Fruit fly (Drosophila melanogaster) whole organism, embryonic: ENCODE results near the gene CG13084.

Experiments used
- Blimp-1 ChIP-seq: fragments of 200-800 bp; sonication (Bioruptor generic); optimal IDR thresholded peaks from 3 replicates; lab custom pipeline; 2018; ENCODE audit warnings: missing biosample characterization, missing genetic modification characterization, mild to moderate bottlenecking, moderate library complexity, missing genetic modification reagents
- CG10979 ChIP-seq: fragments of 200-800 bp; sonication (Bioruptor generic); optimal IDR thresholded peaks from 2 replicates; lab custom pipeline; 2018; ENCODE audit warnings: missing biosample characterization, mild to moderate bottlenecking, missing genetic modification characterization, moderate library complexity
- CG11723 ChIP-seq: fragments of 200-800 bp; sonication (Bioruptor generic); optimal IDR thresholded peaks from 2 replicates; lab custom pipeline; 2017; ENCODE audit warnings: missing biosample characterization, mild to moderate bottlenecking, missing genetic modification characterization
- CG13287 ChIP-seq: fragments of 200-800 bp; sonication (Bioruptor generic); IDR thresholded peaks from 2 replicates; pipeline ENCODE4 v1.3.6; 2022; ENCODE audit warnings: missing biosample characterization, missing genetic modification characterization; ENCODE audit not compliant: partially characterized antibody
- CG13296 ChIP-seq: fragments of 200-800 bp; sonication (Bioruptor generic); optimal IDR thresholded peaks from 3 replicates; lab custom pipeline; 2018; ENCODE audit warnings: missing biosample characterization, mild to moderate bottlenecking, missing genetic modification characterization
- CG14441 ChIP-seq: fragments of 200-800 bp; sonication (Bioruptor generic); IDR thresholded peaks from 2 replicates; pipeline ENCODE4 v1.3.6; 2022; ENCODE audit warnings: missing biosample characterization, missing genetic modification characterization
- CG15479 ChIP-seq: fragments of 200-800 bp; sonication (Bioruptor generic); optimal IDR thresholded peaks from 3 replicates; lab custom pipeline; 2019; ENCODE audit warnings: missing biosample characterization, mild to moderate bottlenecking, missing genetic modification characterization, moderate library complexity
- CG18599 ChIP-seq: fragments of 200-800 bp; sonication (Bioruptor generic); optimal IDR thresholded peaks from 3 replicates; lab custom pipeline; 2017; ENCODE audit warnings: missing biosample characterization, missing genetic modification characterization, mild to moderate bottlenecking, moderate library complexity, missing genetic modification reagents
- CG3995 ChIP-seq: fragments of 200-800 bp; sonication (Bioruptor generic); optimal IDR thresholded peaks from 3 replicates; lab custom pipeline; 2016; ENCODE audit warnings: missing biosample characterization, missing genetic modification characterization
- CG43689 ChIP-seq: fragments of 200-800 bp; sonication (Bioruptor generic); IDR thresholded peaks from 2 replicates; pipeline ENCODE4 v1.3.6; 2022; ENCODE audit warnings: missing biosample characterization, missing genetic modification characterization
- CG6689 ChIP-seq: fragments of 200-800 bp; sonication (Bioruptor generic); IDR thresholded peaks from 2 replicates; pipeline ENCODE4 v1.3.6; 2022; ENCODE audit warnings: missing biosample characterization, missing genetic modification characterization
- CG7372 ChIP-seq: fragments of 200-800 bp; sonication (Bioruptor generic); IDR thresholded peaks from 2 replicates; pipeline ENCODE4 v1.3.6; 2022; ENCODE audit warnings: missing biosample characterization, missing genetic modification characterization
- CG8281 ChIP-seq: fragments of 200-800 bp; sonication (Bioruptor generic); optimal IDR thresholded peaks from 2 replicates; lab custom pipeline; 2018; ENCODE audit warnings: missing biosample characterization, mild to moderate bottlenecking, missing genetic modification characterization, moderate library complexity
- CHES-1-like ChIP-seq: fragments of 200-800 bp; sonication (Bioruptor generic); optimal IDR thresholded peaks from 2 replicates; lab custom pipeline; 2016; ENCODE audit warnings: missing biosample characterization, missing genetic modification characterization
- CTCF ChIP-seq: fragments of 200-800 bp; sonication (Bioruptor generic); optimal IDR thresholded peaks from 2 replicates; lab custom pipeline; 2017; ENCODE audit warnings: missing biosample characterization, mild to moderate bottlenecking, missing genetic modification characterization, moderate library complexity
- Dbx ChIP-seq: fragments of 200-800 bp; sonication (Bioruptor generic); IDR thresholded peaks from 3 replicates; pipeline ENCODE4 v1.3.6; 2022; ENCODE audit warnings: missing biosample characterization, missing genetic modification characterization
- Doc3 ChIP-seq: fragments of 200-800 bp; sonication (Bioruptor generic); IDR thresholded peaks from 3 replicates; pipeline ENCODE4 v1.3.6; 2022; ENCODE audit warnings: missing biosample characterization, missing genetic modification characterization; ENCODE audit not compliant: partially characterized antibody
- Dp ChIP-seq: fragments of 200-800 bp; sonication (Bioruptor generic); optimal IDR thresholded peaks from 2 replicates; lab custom pipeline; 2018; ENCODE audit warnings: missing biosample characterization, mild to moderate bottlenecking, missing genetic modification characterization, moderate library complexity
- Ets65A ChIP-seq: fragments of 200-800 bp; sonication (Bioruptor generic); peaks from one replicate; lab custom pipeline; 2016; ENCODE audit warnings: missing biosample characterization, missing genetic modification characterization
- H15 ChIP-seq: fragments of 200-800 bp; sonication (Bioruptor generic); IDR thresholded peaks from 3 replicates; pipeline ENCODE4 v1.3.6; 2022; ENCODE audit warnings: missing biosample characterization, missing genetic modification characterization
- Jarid2 ChIP-seq: fragments of 200-800 bp; sonication (Bioruptor generic); optimal IDR thresholded peaks from 3 replicates; lab custom pipeline; 2017; ENCODE audit warnings: mild to moderate bottlenecking, missing biosample characterization, missing genetic modification reagents, missing genetic modification characterization
- Kr ChIP-seq: fragments of 200-800 bp; sonication (Bioruptor generic); optimal IDR thresholded peaks from 2 replicates; lab custom pipeline; 2017; ENCODE audit warnings: missing biosample characterization, mild to moderate bottlenecking, missing genetic modification characterization
- Lhr ChIP-seq: fragments of 200-800 bp; sonication (Bioruptor generic); optimal IDR thresholded peaks from 3 replicates; lab custom pipeline; 2017; ENCODE audit warnings: mild to moderate bottlenecking, missing biosample characterization, missing genetic modification reagents, missing genetic modification characterization
- Nf-YA ChIP-seq: fragments of 200-800 bp; sonication (Bioruptor generic); IDR thresholded peaks from 2 replicates; pipeline ENCODE4 v1.3.6; 2022; ENCODE audit warnings: missing biosample characterization, missing genetic modification characterization
- Pdp1 ChIP-seq, 2 experiments: fragments of 200-800 bp; sonication (Bioruptor generic); optimal IDR thresholded peaks; 3 replicates each; lab custom pipeline; 2016; ENCODE audit warnings: missing biosample characterization in 2 of 2, missing genetic modification characterization in 2 of 2, mild to moderate bottlenecking in 1 of 2, moderate library complexity in 1 of 2
- Rfx ChIP-seq: fragments of 200-800 bp; sonication (Bioruptor generic); IDR thresholded peaks from 2 replicates; pipeline ENCODE4 v1.3.6; 2022; ENCODE audit warnings: missing biosample characterization, missing genetic modification characterization
- Sox102F ChIP-seq: fragments of 200-800 bp; sonication (Bioruptor generic); optimal IDR thresholded peaks from 2 replicates; lab custom pipeline; 2018; ENCODE audit warnings: missing biosample characterization, mild to moderate bottlenecking, missing genetic modification characterization, moderate library complexity
- Stat92E ChIP-seq, 3 experiments: fragments of >200 bp in 2 of 3; fragments of 200-800 bp in 1 of 3; sonication (Bioruptor generic) in 1 of 3; optimal IDR thresholded peaks; 2 replicates each; lab custom pipeline; 2017 to 2019; ENCODE audit warnings: missing biosample characterization in 3 of 3, missing genetic modification characterization in 3 of 3, mild to moderate bottlenecking in 1 of 3, moderate library complexity in 1 of 3
- Xrp1 ChIP-seq: fragments of 200-800 bp; sonication (Bioruptor generic); IDR thresholded peaks from 2 replicates; pipeline ENCODE4 v1.3.6; 2022; ENCODE audit warnings: missing biosample characterization, missing genetic modification characterization
- amos ChIP-seq: fragments of 200-800 bp; sonication (Bioruptor generic); IDR thresholded peaks from 2 replicates; pipeline ENCODE4 v1.3.6; 2022; ENCODE audit warnings: missing biosample characterization, missing genetic modification characterization; ENCODE audit not compliant: partially characterized antibody
- ase ChIP-seq: fragments of 200-800 bp; sonication (Bioruptor generic); IDR thresholded peaks from 3 replicates; pipeline ENCODE4 v1.3.6; 2022; ENCODE audit warnings: missing biosample characterization, missing genetic modification characterization
- chn ChIP-seq: fragments of 200-800 bp; sonication (Bioruptor generic); optimal IDR thresholded peaks from 2 replicates; lab custom pipeline; 2016; ENCODE audit warnings: missing biosample characterization, missing genetic modification characterization
- croc ChIP-seq: fragments of 200-800 bp; sonication (Bioruptor generic); conservative IDR thresholded peaks from 3 replicates; pipeline ENCODE4 v1.3.6; 2022; ENCODE audit warnings: missing biosample characterization, missing genetic modification characterization
- dmrt11E ChIP-seq: fragments of 200-800 bp; sonication (Bioruptor generic); optimal IDR thresholded peaks from 3 replicates; lab custom pipeline; 2018; ENCODE audit warnings: missing biosample characterization, mild to moderate bottlenecking, missing genetic modification characterization, moderate library complexity
- ewg ChIP-seq: fragments of 200-800 bp; sonication (Bioruptor generic); optimal IDR thresholded peaks from 3 replicates; lab custom pipeline; 2017; ENCODE audit warnings: mild to moderate bottlenecking, missing biosample characterization, missing genetic modification reagents, missing genetic modification characterization
- gro ChIP-seq: fragments of 200-800 bp; sonication (Bioruptor generic); optimal IDR thresholded peaks from 2 replicates; lab custom pipeline; 2016; ENCODE audit warnings: missing biosample characterization, missing genetic modification characterization
- hkb ChIP-seq, 2 experiments: fragments of 200-800 bp in 1 of 2; fragments of >200 bp in 1 of 2; sonication (Bioruptor generic) in 1 of 2; IDR thresholded peaks in 1 of 2; optimal IDR thresholded peaks in 1 of 2; 2 replicates each; pipeline versions ENCODE4 v1.3.6 to Lab custom; 2017 to 2022; ENCODE audit warnings: missing biosample characterization in 1 of 2, missing genetic modification characterization in 1 of 2
- ind ChIP-seq: fragments of 200-800 bp; sonication (Bioruptor generic); optimal IDR thresholded peaks from 3 replicates; lab custom pipeline; 2016; ENCODE audit warnings: missing biosample characterization, missing genetic modification characterization
- ken ChIP-seq: fragments of 200-800 bp; sonication (Bioruptor generic); IDR thresholded peaks from 3 replicates; pipeline ENCODE4 v1.3.6; 2022; ENCODE audit warnings: missing biosample characterization, missing genetic modification characterization
- knrl ChIP-seq: fragments of 200-800 bp; sonication (Bioruptor generic); IDR thresholded peaks from 3 replicates; pipeline ENCODE4 v1.3.6; 2022; ENCODE audit warnings: missing biosample characterization, missing genetic modification characterization; ENCODE audit not compliant: partially characterized antibody
- mirr ChIP-seq: fragments of 200-800 bp; sonication (Bioruptor generic); optimal IDR thresholded peaks from 3 replicates; lab custom pipeline; 2018; ENCODE audit warnings: missing biosample characterization, mild to moderate bottlenecking, missing genetic modification characterization
- nau ChIP-seq: fragments of 200-800 bp; sonication (Bioruptor generic); optimal IDR thresholded peaks from 3 replicates; lab custom pipeline; 2017; ENCODE audit warnings: missing biosample characterization, mild to moderate bottlenecking, missing genetic modification characterization, missing genetic modification reagents
- p53 ChIP-seq: fragments of 200-800 bp; sonication (Bioruptor generic); optimal IDR thresholded peaks from 2 replicates; lab custom pipeline; 2016; ENCODE audit warnings: missing biosample characterization, missing genetic modification characterization
- phol ChIP-seq: fragments of 200-800 bp; sonication (Bioruptor generic); optimal IDR thresholded peaks from 3 replicates; lab custom pipeline; 2018; ENCODE audit warnings: missing biosample characterization, mild to moderate bottlenecking, missing genetic modification characterization, moderate library complexity
- sens ChIP-seq: fragments of 200-800 bp; sonication (Bioruptor generic); peaks from one replicate; lab custom pipeline; 2016; ENCODE audit warnings: missing biosample characterization, missing genetic modification characterization
- trh ChIP-seq: fragments of 200-800 bp; sonication (Bioruptor generic); optimal IDR thresholded peaks from 2 replicates; lab custom pipeline; 2016; ENCODE audit warnings: missing biosample characterization, missing genetic modification characterization
- vvl ChIP-seq: fragments of 200-800 bp; sonication (Bioruptor generic); IDR thresholded peaks from 2 replicates; pipeline ENCODE4 v1.3.6; 2022; ENCODE audit warnings: missing biosample characterization, missing genetic modification characterization
- zen ChIP-seq: fragments of 200-800 bp; sonication (Bioruptor generic); optimal IDR thresholded peaks from 3 replicates; lab custom pipeline; 2018; ENCODE audit warnings: missing biosample characterization, mild to moderate bottlenecking, missing genetic modification characterization, moderate library complexity

The CG13084 gene

dm6 chr2L:19452535-19453317, 32.0 kb upstream of the CG13084 start (continued):
- TF ChIP-seq nau (GFP tag; lab: Kevin White, UChicago): no peak
- peak; percentile 28 for TF ChIP-seq ind
- TF ChIP-seq Xrp1 (GFP tag; lab: Robert Waterston, UW): peak; percentile 53; the same call in 1 of the 2 replicates
- peak; percentile 24 for TF ChIP-seq Sox102F (GFP tag; lab: Kevin White, UChicago)
- TF ChIP-seq mirr (GFP tag; lab: Kevin White, UChicago): no peak
- TF ChIP-seq ewg (GFP tag; lab: Kevin White, UChicago): peak; percentile 87
- no peak for TF ChIP-seq CG43689 (GFP tag; lab: Robert Waterston, UW)
- peak; percentile 26 for TF ChIP-seq CTCF (GFP tag; lab: Kevin White, UChicago)
- TF ChIP-seq vvl (GFP tag; lab: Robert Waterston, UW): 0 out of 2 replicates have a peak, but pooled peaks have one; percentile 30
- no peak for TF ChIP-seq dmrt11E (tag; lab: Kevin White, UChicago)
- TF ChIP-seq p53: peak; percentile 8
- TF ChIP-seq Jarid2 (GFP tag; lab: Kevin White, UChicago): no peak
- peak; percentile 39 for TF ChIP-seq chn
- TF ChIP-seq Pdp1 (GFP tag; optimal IDR thresholded peaks at IDR 0.05; lab: Kevin White, UChicago): peak; percentile 22 to 51
- peak; percentile 7; the same call in 1 of the 2 replicates for TF ChIP-seq amos (GFP tag; lab: Robert Waterston, UW)
- TF ChIP-seq CHES-1-like (GFP tag; lab: Kevin White, UChicago): peak; percentile 16
- TF ChIP-seq Dp: peak; percentile 57
- TF ChIP-seq knrl (GFP tag; lab: Robert Waterston, UW): peak; percentile 17; the same call in 1 of the 3 replicates
- TF ChIP-seq Dbx (GFP tag; lab: Robert Waterston, UW): peak; percentile 36; the same call in 1 of the 3 replicates
- peak; percentile 2 for TF ChIP-seq CG13296 (GFP tag; lab: Kevin White, UChicago)
- TF ChIP-seq CG7372 (GFP tag; lab: Robert Waterston, UW): no peak
- no peak for TF ChIP-seq Stat92E (GFP tag; optimal IDR thresholded peaks at IDR 0.05; lab: Kevin White, UChicago)
- no peak for TF ChIP-seq Doc3 (GFP tag; lab: Robert Waterston, UW)
- peak; percentile 76 for TF ChIP-seq CG15479 (GFP tag; lab: Kevin White, UChicago)
- TF ChIP-seq croc: no peak
- no peak for TF ChIP-seq CG3995 (GFP tag; lab: Kevin White, UChicago)
- TF ChIP-seq CG11723: peak; percentile 3
- peak; percentile 8 for TF ChIP-seq gro (GFP tag; lab: Kevin White, UChicago)
- TF ChIP-seq ken (GFP tag; lab: Robert Waterston, UW): 0 out of 3 replicates have a peak, but pooled peaks have one; percentile 52
- TF ChIP-seq hkb (optimal IDR thresholded peaks at IDR 0.05; lab: Kevin White, UChicago): no peak
- TF ChIP-seq hkb (GFP tag; IDR thresholded peaks at IDR 0.05; lab: Robert Waterston, UW): peak; percentile 24; the same call in 1 of the 2 replicates
- TF ChIP-seq Nf-YA (GFP tag; lab: Robert Waterston, UW): no peak
- TF ChIP-seq Kr (GFP tag; lab: Kevin White, UChicago): no peak
- TF ChIP-seq CG8281 (tag; lab: Kevin White, UChicago): no peak
- peak; percentile 49 for TF ChIP-seq Rfx (GFP tag; lab: Robert Waterston, UW)
- no peak for TF ChIP-seq H15
- no peak for TF ChIP-seq ase (GFP tag; lab: Robert Waterston, UW)
- TF ChIP-seq Lhr (GFP tag; lab: Kevin White, UChicago): no peak
- no peak for TF ChIP-seq trh (GFP tag; lab: Kevin White, UChicago)
- TF ChIP-seq CG10979 (tag; lab: Kevin White, UChicago): peak; percentile 13
- TF ChIP-seq phol: peak; percentile 78
- TF ChIP-seq zen (tag; lab: Kevin White, UChicago): no peak
- TF ChIP-seq Blimp-1 (GFP tag; lab: Kevin White, UChicago): peak; percentile 4
- peak; percentile 32 for TF ChIP-seq CG18599 (GFP tag; lab: Kevin White, UChicago)
- TF ChIP-seq CG14441 (GFP tag; lab: Robert Waterston, UW): peak; percentile 56
- TF ChIP-seq Ets65A: peak; percentile 93
- TF ChIP-seq CG6689 (GFP tag; lab: Robert Waterston, UW): no peak
- peak; percentile 74 for TF ChIP-seq sens (GFP tag; lab: Kevin White, UChicago)
- peak; percentile 39 for TF ChIP-seq CG13287 (GFP tag; lab: Robert Waterston, UW)
